Fruit fly (Drosophila melanogaster) whole organism, embryonic: ENCODE data around the gene Argk1.

Source experiments
- Ada2b ChIP-seq: fragments of 200-800 bp; sonication (Bioruptor generic); IDR thresholded peaks from 2 replicates; pipeline ENCODE4 v1.3.6; 2022; ENCODE audit warnings: missing biosample characterization, missing genetic modification characterization
- Aef1 ChIP-seq: fragments of 200-800 bp; sonication (Bioruptor generic); IDR thresholded peaks from 3 replicates; pipeline ENCODE4 v1.3.6; 2022; ENCODE audit warnings: missing biosample characterization, missing genetic modification characterization
- B-H2 ChIP-seq: fragments of 200-800 bp; sonication (Bioruptor generic); optimal IDR thresholded peaks from 2 replicates; lab custom pipeline; 2018; ENCODE audit warnings: missing biosample characterization, mild to moderate bottlenecking, missing genetic modification characterization
- CG11247 ChIP-seq: fragments of 200-800 bp; sonication (Bioruptor generic); IDR thresholded peaks from 2 replicates; pipeline ENCODE4 v1.3.6; 2022; ENCODE audit warnings: missing biosample characterization, missing genetic modification characterization
- CG11695 ChIP-seq: fragments of 200-800 bp; sonication (Bioruptor generic); IDR thresholded peaks from 3 replicates; pipeline ENCODE4 v1.3.6; 2022; ENCODE audit warnings: missing biosample characterization, missing genetic modification characterization
- CG11696 ChIP-seq: fragments of 200-800 bp; sonication (Bioruptor generic); IDR thresholded peaks from 2 replicates; pipeline ENCODE4 v1.3.6; 2022; ENCODE audit warnings: missing biosample characterization, missing genetic modification characterization
- CG14014 ChIP-seq: fragments of 200-800 bp; sonication (Bioruptor generic); IDR thresholded peaks from 2 replicates; pipeline ENCODE4 v1.3.6; 2022; ENCODE audit warnings: missing biosample characterization, missing genetic modification characterization
- CG14710 ChIP-seq: fragments of 200-800 bp; sonication (Bioruptor generic); optimal IDR thresholded peaks from 3 replicates; lab custom pipeline; 2019; ENCODE audit warnings: missing biosample characterization, mild to moderate bottlenecking, missing genetic modification characterization, moderate library complexity
- CG16813 ChIP-seq: fragments of 200-800 bp; sonication (Bioruptor generic); IDR thresholded peaks from 3 replicates; pipeline ENCODE4 v1.3.6; 2022; ENCODE audit warnings: missing biosample characterization, missing genetic modification characterization; ENCODE audit not compliant: partially characterized antibody
- CG30431 ChIP-seq: fragments of 200-800 bp; sonication (Bioruptor generic); optimal IDR thresholded peaks from 2 replicates; lab custom pipeline; 2017; ENCODE audit warnings: missing biosample characterization, missing genetic modification characterization
- CG34224 ChIP-seq: fragments of 200-800 bp; sonication (Bioruptor generic); IDR thresholded peaks from 3 replicates; pipeline ENCODE4 v1.3.6; 2022; ENCODE audit warnings: missing biosample characterization, missing genetic modification characterization; ENCODE audit not compliant: partially characterized antibody
- CG4424 ChIP-seq: fragments of 200-800 bp; sonication (Bioruptor generic); optimal IDR thresholded peaks from 3 replicates; lab custom pipeline; 2016; ENCODE audit warnings: missing biosample characterization, missing genetic modification characterization
- CoRest ChIP-seq: fragments of 200-800 bp; sonication (Bioruptor generic); optimal IDR thresholded peaks from 3 replicates; lab custom pipeline; 2018; ENCODE audit warnings: missing biosample characterization, mild to moderate bottlenecking, missing genetic modification characterization, moderate library complexity
- CrebB ChIP-seq: fragments of 200-800 bp; sonication (Bioruptor generic); optimal IDR thresholded peaks from 3 replicates; lab custom pipeline; 2018; ENCODE audit warnings: missing biosample characterization, mild to moderate bottlenecking, missing genetic modification characterization
- Dll ChIP-seq: fragments of 200-800 bp; sonication (Bioruptor generic); IDR thresholded peaks from 4 replicates; pipeline ENCODE4 v1.3.6; 2022; ENCODE audit warnings: missing biosample characterization, missing genetic modification characterization; ENCODE audit not compliant: partially characterized antibody
- Ets65A ChIP-seq: fragments of 200-800 bp; sonication (Bioruptor generic); peaks from one replicate; lab custom pipeline; 2016; ENCODE audit warnings: missing biosample characterization, missing genetic modification characterization
- Ets97D ChIP-seq: fragments of 200-800 bp; sonication (Bioruptor generic); optimal IDR thresholded peaks from 3 replicates; lab custom pipeline; 2016; ENCODE audit warnings: missing biosample characterization, missing genetic modification characterization
- Fer1 ChIP-seq: fragments of 200-800 bp; sonication (Bioruptor generic); optimal IDR thresholded peaks from 2 replicates; lab custom pipeline; 2017; ENCODE audit warnings: missing biosample characterization, mild to moderate bottlenecking, missing genetic modification characterization
- GATAe ChIP-seq: fragments of 200-800 bp; sonication (Bioruptor generic); conservative IDR thresholded peaks from 2 replicates; pipeline ENCODE4 v1.3.6; 2022; ENCODE audit warnings: missing biosample characterization, missing genetic modification characterization
- H15 ChIP-seq: fragments of 200-800 bp; sonication (Bioruptor generic); IDR thresholded peaks from 3 replicates; pipeline ENCODE4 v1.3.6; 2022; ENCODE audit warnings: missing biosample characterization, missing genetic modification characterization
- Hey ChIP-seq: fragments of 200-800 bp; sonication (Bioruptor generic); optimal IDR thresholded peaks from 3 replicates; lab custom pipeline; 2018; ENCODE audit warnings: missing biosample characterization, mild to moderate bottlenecking, missing genetic modification characterization
- HmgZ ChIP-seq: fragments of 200-800 bp; sonication (Bioruptor generic); optimal IDR thresholded peaks from 2 replicates; lab custom pipeline; 2018; ENCODE audit warnings: missing biosample characterization, mild to moderate bottlenecking, missing genetic modification characterization
- Hmr ChIP-seq: fragments of 200-800 bp; sonication (Bioruptor generic); optimal IDR thresholded peaks from 3 replicates; lab custom pipeline; 2017; ENCODE audit warnings: mild to moderate bottlenecking, missing biosample characterization, missing genetic modification reagents, missing genetic modification characterization
- Max ChIP-seq: fragments of 200-800 bp; sonication (Bioruptor generic); optimal IDR thresholded peaks from 2 replicates; lab custom pipeline; 2016; ENCODE audit warnings: missing biosample characterization, mild to moderate bottlenecking, missing genetic modification characterization
- Med ChIP-seq: fragments of 200-800 bp; sonication (Bioruptor generic); peaks from one replicate; lab custom pipeline; 2016; ENCODE audit warnings: missing biosample characterization, missing genetic modification characterization, mild to moderate bottlenecking, inconsistent platforms, moderate library complexity
- Scr ChIP-seq: fragments of 200-800 bp; sonication (Bioruptor generic); IDR thresholded peaks from 2 replicates; pipeline ENCODE4 v1.3.6; 2022; ENCODE audit warnings: missing biosample characterization, missing genetic modification characterization; ENCODE audit not compliant: partially characterized antibody
- TFAM ChIP-seq: fragments of 200-800 bp; sonication (Bioruptor generic); optimal IDR thresholded peaks from 2 replicates; lab custom pipeline; 2017; ENCODE audit warnings: missing biosample characterization, missing genetic modification characterization, inconsistent platforms
- ase ChIP-seq: fragments of 200-800 bp; sonication (Bioruptor generic); IDR thresholded peaks from 3 replicates; pipeline ENCODE4 v1.3.6; 2022; ENCODE audit warnings: missing biosample characterization, missing genetic modification characterization
- ato ChIP-seq: fragments of 200-800 bp; sonication (Bioruptor generic); IDR thresholded peaks from 2 replicates; pipeline ENCODE4 v1.3.6; 2022; ENCODE audit warnings: missing biosample characterization, missing genetic modification characterization; ENCODE audit not compliant: partially characterized antibody
- cato ChIP-seq: fragments of 200-800 bp; sonication (Bioruptor generic); optimal IDR thresholded peaks from 2 replicates; lab custom pipeline; 2016; ENCODE audit warnings: missing biosample characterization, missing genetic modification characterization, borderline replicate concordance
- cwo ChIP-seq: fragments of 200-800 bp; sonication (Bioruptor generic); optimal IDR thresholded peaks from 3 replicates; lab custom pipeline; 2017; ENCODE audit warnings: missing biosample characterization, missing genetic modification characterization, mild to moderate bottlenecking, moderate library complexity, missing genetic modification reagents
- esg ChIP-seq: fragments of 200-800 bp; sonication (Bioruptor generic); conservative IDR thresholded peaks from 2 replicates; pipeline ENCODE4 v1.3.6; 2022; ENCODE audit warnings: missing biosample characterization, missing genetic modification characterization
- exex ChIP-seq: fragments of 200-800 bp; sonication (Bioruptor generic); optimal IDR thresholded peaks from 4 replicates; lab custom pipeline; 2018; ENCODE audit warnings: missing biosample characterization, mild to moderate bottlenecking, missing genetic modification characterization, moderate library complexity
- fu2 ChIP-seq: fragments of 200-800 bp; sonication (Bioruptor generic); optimal IDR thresholded peaks from 2 replicates; lab custom pipeline; 2016; ENCODE audit warnings: missing biosample characterization, missing genetic modification characterization
- grn ChIP-seq: fragments of 200-800 bp; sonication (Bioruptor generic); optimal IDR thresholded peaks from 3 replicates; lab custom pipeline; 2017; ENCODE audit warnings: missing biosample characterization, missing genetic modification characterization
- gsb-n ChIP-seq: fragments of 200-800 bp; sonication (Bioruptor generic); optimal IDR thresholded peaks from 3 replicates; lab custom pipeline; 2018; ENCODE audit warnings: missing biosample characterization, mild to moderate bottlenecking, missing genetic modification characterization
- hkb ChIP-seq, 2 experiments: fragments of 200-800 bp in 1 of 2; fragments of >200 bp in 1 of 2; sonication (Bioruptor generic) in 1 of 2; IDR thresholded peaks in 1 of 2; optimal IDR thresholded peaks in 1 of 2; 2 replicates each; pipeline versions ENCODE4 v1.3.6 to Lab custom; 2017 to 2022; ENCODE audit warnings: missing biosample characterization in 1 of 2, missing genetic modification characterization in 1 of 2
- kah ChIP-seq: fragments of 200-800 bp; sonication (Bioruptor generic); optimal IDR thresholded peaks from 2 replicates; lab custom pipeline; 2018; ENCODE audit warnings: missing biosample characterization, mild to moderate bottlenecking, missing genetic modification characterization
- lab ChIP-seq: fragments of 200-800 bp; sonication (Bioruptor generic); optimal IDR thresholded peaks from 3 replicates; lab custom pipeline; 2017; ENCODE audit warnings: missing biosample characterization, missing genetic modification characterization, mild to moderate bottlenecking, moderate library complexity, missing genetic modification reagents
- maf-S ChIP-seq: fragments of 200-800 bp; sonication (Bioruptor generic); optimal IDR thresholded peaks from 2 replicates; lab custom pipeline; 2016; ENCODE audit warnings: missing biosample characterization, missing genetic modification characterization
- pb ChIP-seq: fragments of 200-800 bp; sonication (Bioruptor generic); optimal IDR thresholded peaks from 3 replicates; lab custom pipeline; 2016; ENCODE audit warnings: missing biosample characterization, missing genetic modification characterization
- phol ChIP-seq: fragments of 200-800 bp; sonication (Bioruptor generic); optimal IDR thresholded peaks from 3 replicates; lab custom pipeline; 2018; ENCODE audit warnings: missing biosample characterization, mild to moderate bottlenecking, missing genetic modification characterization, moderate library complexity
- pros ChIP-seq: fragments of 200-800 bp; sonication (Bioruptor generic); optimal IDR thresholded peaks from 3 replicates; lab custom pipeline; 2019; ENCODE audit warnings: missing biosample characterization, mild to moderate bottlenecking, missing genetic modification characterization, moderate library complexity
- run ChIP-seq: fragments of 200-800 bp; sonication (Bioruptor generic); optimal IDR thresholded peaks from 3 replicates; lab custom pipeline; 2018; ENCODE audit warnings: missing biosample characterization, mild to moderate bottlenecking, missing genetic modification characterization
- scrt ChIP-seq: fragments of 200-800 bp; sonication (Bioruptor generic); optimal IDR thresholded peaks from 2 replicates; lab custom pipeline; 2018; ENCODE audit warnings: missing biosample characterization, mild to moderate bottlenecking, missing genetic modification characterization, moderate library complexity
- sima ChIP-seq: fragments of 200-800 bp; sonication (Bioruptor generic); optimal IDR thresholded peaks from 2 replicates; lab custom pipeline; 2016; ENCODE audit warnings: missing biosample characterization, missing genetic modification characterization
- sisA ChIP-seq: fragments of 200-800 bp; sonication (Bioruptor generic); IDR thresholded peaks from 2 replicates; pipeline ENCODE4 v1.3.6; 2022; ENCODE audit warnings: missing biosample characterization, missing genetic modification characterization
- sqz ChIP-seq: fragments of 200-800 bp; sonication (Bioruptor generic); optimal IDR thresholded peaks from 3 replicates; lab custom pipeline; 2018; ENCODE audit warnings: missing biosample characterization, mild to moderate bottlenecking, missing genetic modification characterization
- sug ChIP-seq: fragments of 200-800 bp; optimal IDR thresholded peaks from 2 replicates; lab custom pipeline; 2019; ENCODE audit warnings: missing biosample characterization, mild to moderate bottlenecking, missing genetic modification characterization, moderate library complexity
- tio ChIP-seq: fragments of 200-800 bp; sonication (Bioruptor generic); optimal IDR thresholded peaks from 2 replicates; lab custom pipeline; 2017; ENCODE audit warnings: missing biosample characterization, missing genetic modification characterization, inconsistent platforms
- ttk ChIP-seq: fragments of 200-800 bp; sonication (Bioruptor generic); IDR thresholded peaks from 2 replicates; pipeline ENCODE4 v2.1.2; 2022; ENCODE audit warnings: missing biosample characterization, missing genetic modification characterization

Argk1 gene

dm6 chr3L:9096648-9097047, 30.8 kb upstream of the Argk1 start, which contains the start of gene CG13315 (continued):
- TF ChIP-seq Ada2b (GFP tag; lab: Robert Waterston, UW) (no peak), pb (no peak), tio (GFP tag; lab: Kevin White, UChicago) (no peak), Hey (tag; lab: Kevin White, UChicago) (peak; percentile 16), GATAe (peak; percentile 66), Dll (GFP tag; lab: Robert Waterston, UW) (no peak), ttk (no peak), esg (GFP tag; lab: Robert Waterston, UW) (no peak), TFAM (GFP tag; lab: Kevin White, UChicago) (no peak), CrebB (peak; percentile 9), Ets65A (GFP tag; lab: Kevin White, UChicago) (no peak), CG11695 (GFP tag; lab: Robert Waterston, UW) (no peak), CG30431 (GFP tag; lab: Kevin White, UChicago) (no peak), CG34224 (GFP tag; lab: Robert Waterston, UW) (no peak), CG4424 (GFP tag; lab: Kevin White, UChicago) (no peak), CG11247 (no peak), Hmr (peak; percentile 13), CG14710 (tag; lab: Kevin White, UChicago) (no peak), Med (GFP tag; lab: Kevin White, UChicago) (peak; percentile 73), CG11696 (GFP tag; lab: Robert Waterston, UW) (no peak), H15 (GFP tag; lab: Robert Waterston, UW) (no peak), ase (GFP tag; lab: Robert Waterston, UW) (no peak), gsb-n (tag; lab: Kevin White, UChicago) (no peak), phol (tag; lab: Kevin White, UChicago) (no peak), lab (peak; percentile 37), Aef1 (GFP tag; lab: Robert Waterston, UW) (no peak), exex (tag; lab: Kevin White, UChicago) (peak; percentile 54), pros (GFP tag; lab: Kevin White, UChicago) (no peak), CG14014 (GFP tag; lab: Robert Waterston, UW) (no peak), B-H2 (GFP tag; lab: Kevin White, UChicago) (peak; percentile 22), ato (no peak), cato (no peak), scrt (no peak), fu2 (GFP tag; lab: Kevin White, UChicago) (no peak), grn (peak; percentile 43), HmgZ (tag; lab: Kevin White, UChicago) (peak; percentile 57)

dm6 chr3L:9095704-9096103, 29.9 kb upstream of the Argk1 start:
- TF ChIP-seq Scr (no peak), CoRest (tag; lab: Kevin White, UChicago) (no peak), Ets97D (GFP tag; lab: Kevin White, UChicago) (no peak), Med (GFP tag; lab: Kevin White, UChicago) (peak; percentile 66), Hey (tag; lab: Kevin White, UChicago) (peak; percentile 40), kah (no peak), run (tag; lab: Kevin White, UChicago) (peak; percentile 2), CG16813 (GFP tag; lab: Robert Waterston, UW) (no peak), Max (GFP tag; lab: Kevin White, UChicago) (no peak), Fer1 (GFP tag; lab: Kevin White, UChicago) (peak; percentile 0), CG11696 (GFP tag; lab: Robert Waterston, UW) (no peak), hkb (optimal IDR thresholded peaks at IDR 0.05; lab: Kevin White, UChicago) (no peak), hkb (GFP tag; IDR thresholded peaks at IDR 0.05; lab: Robert Waterston, UW) (no peak), CG11247 (0 out of 2 replicates have a peak, but pooled peaks have one; percentile 5), cwo (GFP tag; lab: Kevin White, UChicago) (peak; percentile 18), sisA (GFP tag; lab: Robert Waterston, UW) (no peak), esg (GFP tag; lab: Robert Waterston, UW) (no peak), maf-S (no peak), sqz (GFP tag; lab: Kevin White, UChicago) (peak; percentile 43), sug (tag; lab: Kevin White, UChicago) (peak; percentile 94), sima (GFP tag; lab: Kevin White, UChicago) (no peak)
